Fruit fly (Drosophila melanogaster): ENCODE data around the gene CG7453.
A peak's percentile ranks its signal among the peaks of the same experiment; 100 is the strongest.

The CG7453 gene

dm6 chrX:19193336-19193735, 13.4 kb downstream of the CG7453 start, which contains the start of the genes CG7914 and CG14194 (continued):
- TF ChIP-seq lab (GFP tag; optimal IDR thresholded peaks at IDR 0.05) (no peak), CG8281 (tag; optimal IDR thresholded peaks at IDR 0.05) (no peak), CG15514 (GFP tag; optimal IDR thresholded peaks at IDR 0.05) (peak; percentile 58), CG3847 (GFP tag; IDR thresholded peaks at IDR 0.05) (no peak), H15 (GFP tag; IDR thresholded peaks at IDR 0.05) (no peak), CG10267 (tag; optimal IDR thresholded peaks at IDR 0.05) (peak; percentile 3), phol (tag; optimal IDR thresholded peaks at IDR 0.05) (peak; percentile 22), ftz-f1 (GFP tag; optimal IDR thresholded peaks at IDR 0.05) (no peak), Dad (GFP tag; optimal IDR thresholded peaks at IDR 0.05) (no peak), CG6854 (GFP tag; optimal IDR thresholded peaks at IDR 0.05) (no peak), tna (GFP tag; IDR thresholded peaks at IDR 0.05; ENCODE audit: partially characterized antibody) (peak; percentile 94), grn (GFP tag; optimal IDR thresholded peaks at IDR 0.05) (no peak), CoRest (tag; optimal IDR thresholded peaks at IDR 0.05) (peak; percentile 14), ttk (GFP tag; IDR thresholded peaks at IDR 0.05) (no peak), Dip2 (GFP tag; IDR thresholded peaks at IDR 0.05) (no peak), CG12659 (GFP tag; optimal IDR thresholded peaks at IDR 0.05) (peak; percentile 4), dpn (GFP tag; optimal IDR thresholded peaks at IDR 0.05) (no peak), CG11723 (GFP tag; optimal IDR thresholded peaks at IDR 0.05) (no peak), CG9609 (GFP tag; optimal IDR thresholded peaks at IDR 0.05) (no peak), row (GFP tag; IDR thresholded peaks at IDR 0.05) (peak; percentile 62), CG34422 (GFP tag; IDR thresholded peaks at IDR 0.05) (peak; percentile 16; the same call in 1 of the 3 replicates), Drgx (GFP tag; IDR thresholded peaks at IDR 0.05) (no peak), Trl (optimal IDR thresholded peaks at IDR 0.05) (no peak), Trl (GFP tag; optimal IDR thresholded peaks at IDR 0.05) (no peak), Atf6 (GFP tag; IDR thresholded peaks at IDR 0.05) (no peak), CG7372 (GFP tag; IDR thresholded peaks at IDR 0.05) (no peak), CG11093 (GFP tag; IDR thresholded peaks at IDR 0.05) (no peak), Ets65A (GFP tag) (peak; percentile 54), Hmr (GFP tag; optimal IDR thresholded peaks at IDR 0.05) (no peak), CG42726 (GFP tag; IDR thresholded peaks at IDR 0.05; ENCODE audit: partially characterized antibody) (no peak), Taf1 (GFP tag; IDR thresholded peaks at IDR 0.05) (no peak), CG17361 (GFP tag; IDR thresholded peaks at IDR 0.05) (no peak), bowl (GFP tag; IDR thresholded peaks at IDR 0.05) (no peak), gsb (GFP tag; IDR thresholded peaks at IDR 0.05) (no peak), Dll (GFP tag; IDR thresholded peaks at IDR 0.05; ENCODE audit: partially characterized antibody) (peak; percentile 77), CG13296 (GFP tag; optimal IDR thresholded peaks at IDR 0.05) (no peak), exex (tag; optimal IDR thresholded peaks at IDR 0.05) (no peak), CG31365 (tag; optimal IDR thresholded peaks at IDR 0.05) (no peak), CG1832 (GFP tag; optimal IDR thresholded peaks at IDR 0.05) (no peak), CG2712 (tag; optimal IDR thresholded peaks at IDR 0.05) (peak; percentile 5), PHDP (tag; optimal IDR thresholded peaks at IDR 0.05) (no peak), ato (GFP tag; IDR thresholded peaks at IDR 0.05; ENCODE audit: partially characterized antibody) (peak; percentile 89), chm (GFP tag; IDR thresholded peaks at IDR 0.05) (no peak), CG17912 (GFP tag; optimal IDR thresholded peaks at IDR 0.05) (no peak), CG2116 (GFP tag; optimal IDR thresholded peaks at IDR 0.05) (peak; percentile 67), CG12104 (GFP tag; optimal IDR thresholded peaks at IDR 0.05) (no peak), Sox102F (GFP tag; optimal IDR thresholded peaks at IDR 0.05) (no peak), dmrt11E (tag; optimal IDR thresholded peaks at IDR 0.05) (no peak), Meics (GFP tag; optimal IDR thresholded peaks at IDR 0.05) (no peak), odd (GFP tag; optimal IDR thresholded peaks at IDR 0.05) (no peak), prd (optimal IDR thresholded peaks at IDR 0.05) (no peak), prd (GFP tag; IDR thresholded peaks at IDR 0.05) (no peak)
